Worm (Caenorhabditis elegans) whole organism, L4/young adult: ENCODE results near the gene ptrn-1.

ENCODE experiments used
- W03F9.2 ChIP-seq: fragments of 150-350 bp; optimal IDR thresholded peaks from 2 replicates; lab custom pipeline; 2014; ENCODE audit warnings: missing biosample characterization, missing genetic modification characterization
- dao-5 ChIP-seq: sonication (generic microtip); optimal IDR thresholded peaks from 2 replicates; lab custom pipeline; 2016; ENCODE audit warnings: missing genotype, missing genetic modification characterization, moderate library complexity, missing compliant biosample characterization
- him-1 ChIP-seq: sonication (generic microtip); optimal IDR thresholded peaks from 2 replicates; lab custom pipeline; 2016; ENCODE audit warnings: missing genotype, missing genetic modification reagents, missing genetic modification characterization, missing compliant biosample characterization

- TF ChIP-seq dao-5 (tag; lab: Kevin White, UChicago) (no peak), him-1 (no peak), W03F9.2 (tag; lab: Kevin White, UChicago) (no peak)
Observed at ce11 chrX:17064820-17065219, 34.8 kb upstream of the ptrn-1 start.
